Fruit fly (Drosophila melanogaster) whole organism, embryonic: Measurements from ENCODE around the gene CG14326.

ENCODE experiments used
- Abd-B ChIP-seq: fragments of 200-800 bp; sonication (Bioruptor generic); optimal IDR thresholded peaks from 2 replicates; lab custom pipeline; 2018; ENCODE audit warnings: missing biosample characterization, mild to moderate bottlenecking, missing genetic modification characterization, moderate library complexity
- BtbVII ChIP-seq: fragments of 200-800 bp; sonication (Bioruptor generic); optimal IDR thresholded peaks from 3 replicates; lab custom pipeline; 2017; ENCODE audit warnings: missing biosample characterization, mild to moderate bottlenecking, missing genetic modification characterization
- CG10366 ChIP-seq: fragments of 200-800 bp; sonication (Bioruptor generic); IDR thresholded peaks from 2 replicates; pipeline ENCODE4 v1.3.6; 2022; ENCODE audit warnings: missing biosample characterization, missing genetic modification characterization
- CG11247 ChIP-seq: fragments of 200-800 bp; sonication (Bioruptor generic); IDR thresholded peaks from 2 replicates; pipeline ENCODE4 v1.3.6; 2022; ENCODE audit warnings: missing biosample characterization, missing genetic modification characterization
- CG11695 ChIP-seq: fragments of 200-800 bp; sonication (Bioruptor generic); IDR thresholded peaks from 3 replicates; pipeline ENCODE4 v1.3.6; 2022; ENCODE audit warnings: missing biosample characterization, missing genetic modification characterization
- CG13287 ChIP-seq: fragments of 200-800 bp; sonication (Bioruptor generic); IDR thresholded peaks from 2 replicates; pipeline ENCODE4 v1.3.6; 2022; ENCODE audit warnings: missing biosample characterization, missing genetic modification characterization; ENCODE audit not compliant: partially characterized antibody
- CG14014 ChIP-seq: fragments of 200-800 bp; sonication (Bioruptor generic); IDR thresholded peaks from 2 replicates; pipeline ENCODE4 v1.3.6; 2022; ENCODE audit warnings: missing biosample characterization, missing genetic modification characterization
- CG14965 ChIP-seq: fragments of 200-800 bp; sonication (Bioruptor generic); optimal IDR thresholded peaks from 2 replicates; lab custom pipeline; 2016; ENCODE audit warnings: missing biosample characterization, missing genetic modification characterization, borderline replicate concordance
- CG15514 ChIP-seq: fragments of 200-800 bp; sonication (Bioruptor generic); optimal IDR thresholded peaks from 3 replicates; lab custom pipeline; 2017; ENCODE audit warnings: missing biosample characterization, missing genetic modification characterization, mild to moderate bottlenecking, moderate library complexity, missing genetic modification reagents
- CG15696 ChIP-seq: fragments of 200-800 bp; sonication (Bioruptor generic); optimal IDR thresholded peaks from 2 replicates; lab custom pipeline; 2019; ENCODE audit warnings: missing biosample characterization, mild to moderate bottlenecking, missing genetic modification characterization, moderate library complexity
- CG17361 ChIP-seq: fragments of 200-800 bp; sonication (Bioruptor generic); IDR thresholded peaks from 3 replicates; pipeline ENCODE4 v1.3.6; 2022; ENCODE audit warnings: missing biosample characterization, missing genetic modification characterization
- CG17802 ChIP-seq: fragments of 200-800 bp; sonication (Bioruptor generic); optimal IDR thresholded peaks from 2 replicates; lab custom pipeline; 2018; ENCODE audit warnings: missing biosample characterization, mild to moderate bottlenecking, missing genetic modification characterization, moderate library complexity
- CG2678 ChIP-seq: fragments of 200-800 bp; sonication (Bioruptor generic); optimal IDR thresholded peaks from 3 replicates; lab custom pipeline; 2019; ENCODE audit warnings: missing biosample characterization, mild to moderate bottlenecking, missing genetic modification characterization, moderate library complexity
- CG4424 ChIP-seq: fragments of 200-800 bp; sonication (Bioruptor generic); optimal IDR thresholded peaks from 3 replicates; lab custom pipeline; 2016; ENCODE audit warnings: missing biosample characterization, missing genetic modification characterization
- CG4854 ChIP-seq: fragments of 200-800 bp; sonication (Bioruptor generic); optimal IDR thresholded peaks from 2 replicates; lab custom pipeline; 2016; ENCODE audit warnings: missing biosample characterization, missing genetic modification characterization, inconsistent platforms
- CG6791 ChIP-seq: fragments of 200-800 bp; sonication (Bioruptor generic); IDR thresholded peaks from 3 replicates; pipeline ENCODE4 v1.3.6; 2022; ENCODE audit warnings: missing biosample characterization, missing genetic modification characterization; ENCODE audit not compliant: partially characterized antibody
- CG6854 ChIP-seq: fragments of 200-800 bp; sonication (Bioruptor generic); optimal IDR thresholded peaks from 3 replicates; lab custom pipeline; 2017; ENCODE audit warnings: missing biosample characterization, mild to moderate bottlenecking, missing genetic modification characterization
- CG7786 ChIP-seq: fragments of 200-800 bp; sonication (Bioruptor generic); optimal IDR thresholded peaks from 2 replicates; lab custom pipeline; 2016; ENCODE audit warnings: missing biosample characterization, missing genetic modification characterization
- D19B ChIP-seq: fragments of 200-800 bp; sonication (Bioruptor generic); optimal IDR thresholded peaks from 2 replicates; lab custom pipeline; 2017; ENCODE audit warnings: missing biosample characterization, mild to moderate bottlenecking, missing genetic modification characterization
- Dad ChIP-seq: fragments of 200-800 bp; sonication (Bioruptor generic); optimal IDR thresholded peaks from 3 replicates; lab custom pipeline; 2016; ENCODE audit warnings: missing biosample characterization, missing genetic modification characterization
- Deaf1 ChIP-seq: fragments of 200-800 bp; optimal IDR thresholded peaks from 3 replicates; lab custom pipeline; 2019; ENCODE audit warnings: missing biosample characterization, mild to moderate bottlenecking, missing genetic modification characterization, moderate library complexity
- Doc2 ChIP-seq: fragments of 200-800 bp; sonication (Bioruptor generic); IDR thresholded peaks from 2 replicates; pipeline ENCODE4 v1.3.6; 2022; ENCODE audit warnings: missing biosample characterization, missing genetic modification characterization
- Dref ChIP-seq: fragments of 200-800 bp; sonication (Bioruptor generic); IDR thresholded peaks from 2 replicates; pipeline ENCODE4 v1.3.6; 2022; ENCODE audit warnings: missing biosample characterization, missing genetic modification characterization
- Drgx ChIP-seq: fragments of 200-800 bp; sonication (Bioruptor generic); IDR thresholded peaks from 2 replicates; pipeline ENCODE4 v1.3.6; 2022; ENCODE audit warnings: missing biosample characterization, missing genetic modification characterization
- HLHmδ ChIP-seq: fragments of 200-800 bp; sonication (Bioruptor generic); optimal IDR thresholded peaks from 2 replicates; lab custom pipeline; 2018; ENCODE audit warnings: missing biosample characterization, mild to moderate bottlenecking, missing genetic modification characterization, moderate library complexity
- Jarid2 ChIP-seq: fragments of 200-800 bp; sonication (Bioruptor generic); optimal IDR thresholded peaks from 3 replicates; lab custom pipeline; 2017; ENCODE audit warnings: mild to moderate bottlenecking, missing biosample characterization, missing genetic modification reagents, missing genetic modification characterization
- Nf-YB ChIP-seq: fragments of 200-800 bp; sonication (Bioruptor generic); optimal IDR thresholded peaks from 3 replicates; lab custom pipeline; 2019; ENCODE audit warnings: missing biosample characterization, mild to moderate bottlenecking, missing genetic modification characterization, moderate library complexity
- Oaz ChIP-seq: fragments of 200-800 bp; sonication (Bioruptor generic); IDR thresholded peaks from 2 replicates; pipeline ENCODE4 v1.3.6; 2022; ENCODE audit warnings: missing biosample characterization, missing genetic modification characterization
- Sox100B ChIP-seq: fragments of 200-800 bp; sonication (Bioruptor generic); optimal IDR thresholded peaks from 3 replicates; lab custom pipeline; 2018; ENCODE audit warnings: missing biosample characterization, mild to moderate bottlenecking, missing genetic modification characterization
- Sry-β ChIP-seq: fragments of 200-800 bp; sonication (Bioruptor generic); optimal IDR thresholded peaks from 2 replicates; lab custom pipeline; 2018; ENCODE audit warnings: missing biosample characterization, mild to moderate bottlenecking, missing genetic modification characterization, moderate library complexity
- Tbp ChIP-seq: fragments of >200 bp; optimal IDR thresholded peaks from 2 replicates; lab custom pipeline; 2018; ENCODE audit warnings: missing biosample characterization, missing genetic modification characterization
- ab ChIP-seq: fragments of 200-800 bp; sonication (Bioruptor generic); optimal IDR thresholded peaks from 2 replicates; lab custom pipeline; 2016; ENCODE audit warnings: missing biosample characterization, missing genetic modification characterization
- abd-A ChIP-seq: fragments of 200-800 bp; sonication (Bioruptor generic); optimal IDR thresholded peaks from 3 replicates; lab custom pipeline; 2019; ENCODE audit warnings: missing biosample characterization, mild to moderate bottlenecking, missing genetic modification characterization, moderate library complexity
- al ChIP-seq: fragments of 200-800 bp; sonication (Bioruptor generic); IDR thresholded peaks from 2 replicates; pipeline ENCODE4 v1.3.6; 2022; ENCODE audit warnings: missing biosample characterization, missing genetic modification characterization
- amos ChIP-seq: fragments of 200-800 bp; sonication (Bioruptor generic); IDR thresholded peaks from 2 replicates; pipeline ENCODE4 v1.3.6; 2022; ENCODE audit warnings: missing biosample characterization, missing genetic modification characterization; ENCODE audit not compliant: partially characterized antibody
- ash1 ChIP-seq: fragments of 200-800 bp; sonication (Bioruptor generic); optimal IDR thresholded peaks from 2 replicates; lab custom pipeline; 2018; ENCODE audit warnings: missing biosample characterization, mild to moderate bottlenecking, missing genetic modification characterization
- chn ChIP-seq: fragments of 200-800 bp; sonication (Bioruptor generic); optimal IDR thresholded peaks from 2 replicates; lab custom pipeline; 2016; ENCODE audit warnings: missing biosample characterization, missing genetic modification characterization
- fru ChIP-seq: fragments of >200 bp; optimal IDR thresholded peaks from 2 replicates; lab custom pipeline; 2017
- gro ChIP-seq: fragments of 200-800 bp; sonication (Bioruptor generic); optimal IDR thresholded peaks from 2 replicates; lab custom pipeline; 2016; ENCODE audit warnings: missing biosample characterization, missing genetic modification characterization
- hkb ChIP-seq, 2 experiments: fragments of 200-800 bp in 1 of 2; fragments of >200 bp in 1 of 2; sonication (Bioruptor generic) in 1 of 2; IDR thresholded peaks in 1 of 2; optimal IDR thresholded peaks in 1 of 2; 2 replicates each; pipeline versions ENCODE4 v1.3.6 to Lab custom; 2017 to 2022; ENCODE audit warnings: missing biosample characterization in 1 of 2, missing genetic modification characterization in 1 of 2
- hth ChIP-seq: fragments of >200 bp; optimal IDR thresholded peaks from 2 replicates; lab custom pipeline; 2017; ENCODE audit warnings: inconsistent platforms
- ind ChIP-seq: fragments of 200-800 bp; sonication (Bioruptor generic); optimal IDR thresholded peaks from 3 replicates; lab custom pipeline; 2016; ENCODE audit warnings: missing biosample characterization, missing genetic modification characterization
- klu ChIP-seq: fragments of 200-800 bp; sonication (Bioruptor generic); IDR thresholded peaks from 2 replicates; pipeline ENCODE4 v1.3.6; 2022; ENCODE audit warnings: missing biosample characterization, missing genetic modification characterization
- oc ChIP-seq: fragments of 200-800 bp; sonication (Bioruptor generic); optimal IDR thresholded peaks from 2 replicates; lab custom pipeline; 2018; ENCODE audit warnings: missing biosample characterization, mild to moderate bottlenecking, missing genetic modification characterization, moderate library complexity
- org-1 ChIP-seq: fragments of 200-800 bp; sonication (Bioruptor generic); optimal IDR thresholded peaks from 2 replicates; lab custom pipeline; 2017; ENCODE audit warnings: missing biosample characterization, missing genetic modification characterization
- otp ChIP-seq: fragments of 200-800 bp; sonication (Bioruptor generic); IDR thresholded peaks from 3 replicates; pipeline ENCODE4, ENCODE4 v1.3.6; 2022; ENCODE audit warnings: missing biosample characterization, missing genetic modification characterization
- pan ChIP-seq, 4 experiments: fragments of >200 bp in 3 of 4; fragments of 200-800 bp in 1 of 4; sonication (Bioruptor generic) in 1 of 4; optimal IDR thresholded peaks in 3 of 4; IDR thresholded peaks in 1 of 4; 2 replicates each; pipeline versions ENCODE4 v1.3.6 to Lab custom; 2017 to 2022; ENCODE audit warnings: missing biosample characterization in 2 of 4, missing genetic modification characterization in 2 of 4, mixed read lengths in 1 of 4
- ranshi ChIP-seq: fragments of 200-800 bp; sonication (Bioruptor generic); IDR thresholded peaks from 2 replicates; pipeline ENCODE4 v1.3.6; 2022; ENCODE audit warnings: missing biosample characterization, missing genetic modification characterization
- sug ChIP-seq: fragments of 200-800 bp; optimal IDR thresholded peaks from 2 replicates; lab custom pipeline; 2019; ENCODE audit warnings: missing biosample characterization, mild to moderate bottlenecking, missing genetic modification characterization, moderate library complexity
- toy ChIP-seq: fragments of 200-800 bp; sonication (Bioruptor generic); IDR thresholded peaks from 2 replicates; pipeline ENCODE4 v1.3.6; 2022; ENCODE audit warnings: missing biosample characterization, missing genetic modification characterization
- trem ChIP-seq: fragments of 200-800 bp; optimal IDR thresholded peaks from 3 replicates; lab custom pipeline; 2019; ENCODE audit warnings: missing biosample characterization, mild to moderate bottlenecking, missing genetic modification characterization, moderate library complexity

The CG14326 gene

dm6 chr3R:17605872-17606271 is 13.0 kb upstream of the CG14326 start, which contains the start of gene sll (continued):
- no peak for TF ChIP-seq ab
- no peak for TF ChIP-seq CG7786
- TF ChIP-seq Oaz (GFP tag; lab: Robert Waterston, UW) = no peak
- TF ChIP-seq Nf-YB (GFP tag; lab: Kevin White, UChicago) = peak; percentile 28
- TF ChIP-seq oc (tag; lab: Kevin White, UChicago) = peak; percentile 59
- TF ChIP-seq Tbp (GFP tag; lab: Kevin White, UChicago) = no peak
- TF ChIP-seq klu (GFP tag; lab: Robert Waterston, UW) = no peak
- no peak for TF ChIP-seq CG14965
- peak; percentile 51; the same call in 1 of the 3 replicates for TF ChIP-seq CG6791
- TF ChIP-seq Deaf1 (tag; lab: Kevin White, UChicago) = no peak
- TF ChIP-seq CG17361 = no peak
- TF ChIP-seq ind (GFP tag; lab: Kevin White, UChicago) = no peak
- TF ChIP-seq pan (optimal IDR thresholded peaks at IDR 0.05; lab: Kevin White, UChicago) = no peak
- no peak for TF ChIP-seq pan (GFP tag; optimal IDR thresholded peaks at IDR 0.05 in 1 of 2, IDR thresholded peaks at IDR 0.05 in 1 of 2)
- TF ChIP-seq Drgx (GFP tag; lab: Robert Waterston, UW) = no peak
- no peak for TF ChIP-seq CG14014 (GFP tag; lab: Robert Waterston, UW)
- no peak for TF ChIP-seq CG4854 (GFP tag; lab: Kevin White, UChicago)
- no peak for TF ChIP-seq ranshi (GFP tag; lab: Robert Waterston, UW)
- no peak for TF ChIP-seq org-1 (GFP tag; lab: Kevin White, UChicago)
- no peak for TF ChIP-seq hth (lab: Kevin White, UChicago)
- no peak for TF ChIP-seq D19B (GFP tag; lab: Kevin White, UChicago)
- TF ChIP-seq CG15514 (GFP tag; lab: Kevin White, UChicago) = peak; percentile 38
- no peak for TF ChIP-seq abd-A (tag; lab: Kevin White, UChicago)
- no peak for TF ChIP-seq Jarid2
- no peak for TF ChIP-seq fru (lab: Kevin White, UChicago)
- no peak for TF ChIP-seq Doc2 (GFP tag; lab: Robert Waterston, UW)
- no peak for TF ChIP-seq amos (GFP tag; lab: Robert Waterston, UW)
- no peak for TF ChIP-seq toy
- TF ChIP-seq CG11247 (GFP tag; lab: Robert Waterston, UW) = no peak
- no peak for TF ChIP-seq CG10366 (GFP tag; lab: Robert Waterston, UW)
- TF ChIP-seq otp = no peak
- no peak for TF ChIP-seq chn (GFP tag; lab: Kevin White, UChicago)
- TF ChIP-seq al = no peak
- no peak for TF ChIP-seq Dad (GFP tag; lab: Kevin White, UChicago)
- no peak for TF ChIP-seq ash1 (GFP tag; lab: Kevin White, UChicago)
- no peak for TF ChIP-seq Abd-B (GFP tag; lab: Kevin White, UChicago)
- peak; percentile 14 for TF ChIP-seq CG2678
- TF ChIP-seq CG6854 (GFP tag; lab: Kevin White, UChicago) = no peak
- TF ChIP-seq hkb (optimal IDR thresholded peaks at IDR 0.05; lab: Kevin White, UChicago) = no peak
- TF ChIP-seq hkb (GFP tag; IDR thresholded peaks at IDR 0.05; lab: Robert Waterston, UW) = no peak
- peak; percentile 28; the same call in 1 of the 2 replicates for TF ChIP-seq CG13287
- no peak for TF ChIP-seq CG11695 (GFP tag; lab: Robert Waterston, UW)
- no peak for TF ChIP-seq CG4424 (GFP tag; lab: Kevin White, UChicago)
- no peak for TF ChIP-seq gro (GFP tag; lab: Kevin White, UChicago)
- TF ChIP-seq CG15696 (tag; lab: Kevin White, UChicago) = no peak
- no peak for TF ChIP-seq sug (tag; lab: Kevin White, UChicago)
- no peak for TF ChIP-seq CG17802 (tag; lab: Kevin White, UChicago)
- TF ChIP-seq trem = no peak
- TF ChIP-seq BtbVII = no peak
- peak; percentile 37 for TF ChIP-seq Dref (GFP tag; lab: Robert Waterston, UW)
- no peak for TF ChIP-seq HLHmδ (GFP tag; lab: Kevin White, UChicago)
- no peak for TF ChIP-seq Sox100B (GFP tag; lab: Kevin White, UChicago)
- TF ChIP-seq Sry-β (GFP tag; lab: Kevin White, UChicago) = no peak
